Fruit fly (Drosophila melanogaster): Measurements from ENCODE around the gene CG13606.

Gene CG13606

dm6 chr3R:24161173-24161811 lies 11.1 kb upstream of the CG13606 start, which contains the start of the genes Myo95E and TBC1d7 (continued):
- TF ChIP-seq sqz (GFP tag; optimal IDR thresholded peaks at IDR 0.05) (no peak), CG1529 (GFP tag; optimal IDR thresholded peaks at IDR 0.05) (no peak), slp2 (GFP tag; optimal IDR thresholded peaks at IDR 0.05) (no peak), CG7963 (GFP tag; IDR thresholded peaks at IDR 0.05; ENCODE audit: partially characterized antibody) (0 out of 3 replicates have a peak, but pooled peaks have one; percentile 11), gro (GFP tag; optimal IDR thresholded peaks at IDR 0.05) (no peak), gem (tag; optimal IDR thresholded peaks at IDR 0.05) (peak; percentile 95), CG16779 (GFP tag; IDR thresholded peaks at IDR 0.05) (0 out of 2 replicates have a peak, but pooled peaks have one; percentile 46), CG14014 (GFP tag; IDR thresholded peaks at IDR 0.05) (peak; percentile 93), z (GFP tag; IDR thresholded peaks at IDR 0.05) (peak; percentile 51; the same call in 1 of the 3 replicates), CG17912 (GFP tag; optimal IDR thresholded peaks at IDR 0.05) (peak; percentile 21), CG12942 (GFP tag; optimal IDR thresholded peaks at IDR 0.05) (peak; percentile 78), Opbp (GFP tag; IDR thresholded peaks at IDR 0.05; ENCODE audit: partially characterized antibody) (peak; percentile 37; the same call in 1 of the 3 replicates), oc (tag; optimal IDR thresholded peaks at IDR 0.05) (no peak), CG42726 (GFP tag; IDR thresholded peaks at IDR 0.05; ENCODE audit: partially characterized antibody) (0 out of 2 replicates have a peak, but pooled peaks have one; percentile 35), insv (GFP tag; optimal IDR thresholded peaks at IDR 0.05) (no peak), sob (GFP tag; IDR thresholded peaks at IDR 0.05) (peak; percentile 92), wdn (GFP tag; IDR thresholded peaks at IDR 0.05) (peak; percentile 83), CG4854 (GFP tag; optimal IDR thresholded peaks at IDR 0.05) (peak; percentile 68), chinmo (GFP tag; IDR thresholded peaks at IDR 0.05; ENCODE audit: partially characterized antibody) (no peak), tup (GFP tag; optimal IDR thresholded peaks at IDR 0.05) (peak; percentile 52), CG10147 (GFP tag; optimal IDR thresholded peaks at IDR 0.05) (peak; percentile 86), CTCF (GFP tag; optimal IDR thresholded peaks at IDR 0.05) (no peak), slou (GFP tag; optimal IDR thresholded peaks at IDR 0.05) (peak; percentile 60), CHES-1-like (GFP tag; optimal IDR thresholded peaks at IDR 0.05) (peak; percentile 48), Kr (GFP tag; optimal IDR thresholded peaks at IDR 0.05) (no peak), rib (GFP tag; IDR thresholded peaks at IDR 0.05) (peak; percentile 93), CG14965 (GFP tag; optimal IDR thresholded peaks at IDR 0.05; ENCODE audit: borderline replicate concordance) (no peak), CG31388 (GFP tag; optimal IDR thresholded peaks at IDR 0.05) (peak; percentile 50), CG3163 (GFP tag; optimal IDR thresholded peaks at IDR 0.05) (no peak), sens (GFP tag) (peak; percentile 88), scrt (GFP tag; optimal IDR thresholded peaks at IDR 0.05) (peak; percentile 68), yki (optimal IDR thresholded peaks at IDR 0.05) (no peak), CG11093 (GFP tag; IDR thresholded peaks at IDR 0.05) (peak; percentile 90), grau (tag; optimal IDR thresholded peaks at IDR 0.05) (peak; percentile 89), CG3065 (GFP tag; optimal IDR thresholded peaks at IDR 0.05) (peak; percentile 26), CG17568 (GFP tag; optimal IDR thresholded peaks at IDR 0.05) (no peak), CG17385 (GFP tag; optimal IDR thresholded peaks at IDR 0.05) (peak; percentile 82), CG10654 (GFP tag; optimal IDR thresholded peaks at IDR 0.05) (peak; percentile 73), CG32772 (GFP tag; IDR thresholded peaks at IDR 0.05) (peak; percentile 93), CG4820 (GFP tag; optimal IDR thresholded peaks at IDR 0.05) (peak; percentile 82), MESR4 (GFP tag; optimal IDR thresholded peaks at IDR 0.05) (peak; percentile 29), pfk (GFP tag; optimal IDR thresholded peaks at IDR 0.05) (no peak), CG3838 (GFP tag; optimal IDR thresholded peaks at IDR 0.05) (peak; percentile 28), trh (GFP tag; optimal IDR thresholded peaks at IDR 0.05) (peak; percentile 71), corto (GFP tag; optimal IDR thresholded peaks at IDR 0.05) (peak; percentile 35), knrl (GFP tag; IDR thresholded peaks at IDR 0.05; ENCODE audit: partially characterized antibody) (peak; percentile 84), E2f1 (GFP tag; IDR thresholded peaks at IDR 0.05) (peak; percentile 93), CG32532 (GFP tag; IDR thresholded peaks at IDR 0.05) (peak; percentile 92), CG14667 (GFP tag; IDR thresholded peaks at IDR 0.05) (peak; percentile 95), CG5245 (GFP tag; optimal IDR thresholded peaks at IDR 0.05) (peak; percentile 71), zf30C (GFP tag; optimal IDR thresholded peaks at IDR 0.05) (no peak)

Measured in whole organism, embryonic.